Fruit fly (Drosophila melanogaster) whole organism, embryonic: Measurements from ENCODE around the gene CG15891.
A peak's percentile ranks its signal among the peaks of the same experiment; 100 is the strongest.

Experiments used
- Adf1 ChIP-seq: fragments of 200-800 bp; sonication (Bioruptor generic); IDR thresholded peaks from 2 replicates; pipeline ENCODE4 v1.3.6; 2022; ENCODE audit warnings: missing biosample characterization, missing genetic modification characterization
- Antp ChIP-seq: fragments of 200-800 bp; sonication (Bioruptor generic); optimal IDR thresholded peaks from 3 replicates; lab custom pipeline; 2016; ENCODE audit warnings: missing biosample characterization, missing genetic modification characterization
- B-H2 ChIP-seq: fragments of 200-800 bp; sonication (Bioruptor generic); optimal IDR thresholded peaks from 2 replicates; lab custom pipeline; 2018; ENCODE audit warnings: missing biosample characterization, mild to moderate bottlenecking, missing genetic modification characterization
- CG10979 ChIP-seq: fragments of 200-800 bp; sonication (Bioruptor generic); optimal IDR thresholded peaks from 2 replicates; lab custom pipeline; 2018; ENCODE audit warnings: missing biosample characterization, mild to moderate bottlenecking, missing genetic modification characterization, moderate library complexity
- CG15011 ChIP-seq: fragments of 200-800 bp; sonication (Bioruptor generic); optimal IDR thresholded peaks from 3 replicates; lab custom pipeline; 2018; ENCODE audit warnings: missing biosample characterization, mild to moderate bottlenecking, missing genetic modification characterization
- CG1647 ChIP-seq: fragments of 200-800 bp; sonication (Bioruptor generic); optimal IDR thresholded peaks from 3 replicates; lab custom pipeline; 2016; ENCODE audit warnings: missing biosample characterization, missing genetic modification characterization
- CG17568 ChIP-seq: fragments of 200-800 bp; sonication (Bioruptor generic); optimal IDR thresholded peaks from 2 replicates; lab custom pipeline; 2018; ENCODE audit warnings: missing biosample characterization, mild to moderate bottlenecking, missing genetic modification characterization, moderate library complexity
- CG17802 ChIP-seq: fragments of 200-800 bp; sonication (Bioruptor generic); optimal IDR thresholded peaks from 2 replicates; lab custom pipeline; 2018; ENCODE audit warnings: missing biosample characterization, mild to moderate bottlenecking, missing genetic modification characterization, moderate library complexity
- CG17912 ChIP-seq: fragments of 200-800 bp; sonication (Bioruptor generic); optimal IDR thresholded peaks from 2 replicates; lab custom pipeline; 2018; ENCODE audit warnings: missing biosample characterization, mild to moderate bottlenecking, missing genetic modification characterization
- CG2120 ChIP-seq: fragments of 200-800 bp; sonication (Bioruptor generic); optimal IDR thresholded peaks from 3 replicates; lab custom pipeline; 2016; ENCODE audit warnings: missing biosample characterization, missing genetic modification characterization
- CG2712 ChIP-seq: fragments of 200-800 bp; optimal IDR thresholded peaks from 3 replicates; lab custom pipeline; 2019; ENCODE audit warnings: missing biosample characterization, mild to moderate bottlenecking, missing genetic modification characterization, moderate library complexity
- CG31365 ChIP-seq: fragments of 200-800 bp; sonication (Bioruptor generic); optimal IDR thresholded peaks from 2 replicates; lab custom pipeline; 2018; ENCODE audit warnings: missing biosample characterization, mild to moderate bottlenecking, missing genetic modification characterization
- CG34376 ChIP-seq: fragments of 200-800 bp; sonication (Bioruptor generic); optimal IDR thresholded peaks from 2 replicates; lab custom pipeline; 2018; ENCODE audit warnings: missing biosample characterization, mild to moderate bottlenecking, missing genetic modification characterization
- CG5180 ChIP-seq: fragments of 200-800 bp; sonication (Bioruptor generic); optimal IDR thresholded peaks from 3 replicates; lab custom pipeline; 2017; ENCODE audit warnings: missing biosample characterization, missing genetic modification characterization, mild to moderate bottlenecking, moderate library complexity, missing genetic modification reagents
- CG5245 ChIP-seq: fragments of 200-800 bp; sonication (Bioruptor generic); optimal IDR thresholded peaks from 3 replicates; lab custom pipeline; 2016; ENCODE audit warnings: missing biosample characterization, missing genetic modification characterization
- CG5953 ChIP-seq: fragments of 200-800 bp; sonication (Bioruptor generic); IDR thresholded peaks from 2 replicates; pipeline ENCODE4 v1.3.6; 2022; ENCODE audit warnings: missing biosample characterization, missing genetic modification characterization
- CG6175 ChIP-seq: fragments of 200-800 bp; sonication (Bioruptor generic); IDR thresholded peaks from 3 replicates; pipeline ENCODE4 v1.3.6; 2022; ENCODE audit warnings: missing biosample characterization, missing genetic modification characterization
- CG9437 ChIP-seq: fragments of 200-800 bp; sonication (Bioruptor generic); optimal IDR thresholded peaks from 2 replicates; lab custom pipeline; 2018; ENCODE audit warnings: missing biosample characterization, mild to moderate bottlenecking, missing genetic modification characterization
- CG9797 ChIP-seq: fragments of 200-800 bp; sonication (Bioruptor generic); optimal IDR thresholded peaks from 3 replicates; lab custom pipeline; 2018; ENCODE audit warnings: missing biosample characterization, mild to moderate bottlenecking, missing genetic modification characterization
- D19B ChIP-seq: fragments of 200-800 bp; sonication (Bioruptor generic); optimal IDR thresholded peaks from 2 replicates; lab custom pipeline; 2017; ENCODE audit warnings: missing biosample characterization, mild to moderate bottlenecking, missing genetic modification characterization
- Gsc ChIP-seq: fragments of 200-800 bp; sonication (Bioruptor generic); IDR thresholded peaks from 2 replicates; pipeline ENCODE4 v1.3.6; 2022; ENCODE audit warnings: missing biosample characterization, missing genetic modification characterization
- HLH3B ChIP-seq: fragments of 200-800 bp; sonication (Bioruptor generic); IDR thresholded peaks from 2 replicates; pipeline ENCODE4 v1.3.6; 2022; ENCODE audit warnings: missing biosample characterization, missing genetic modification characterization
- Hmr ChIP-seq: fragments of 200-800 bp; sonication (Bioruptor generic); optimal IDR thresholded peaks from 3 replicates; lab custom pipeline; 2017; ENCODE audit warnings: mild to moderate bottlenecking, missing biosample characterization, missing genetic modification reagents, missing genetic modification characterization
- Med ChIP-seq: fragments of 200-800 bp; sonication (Bioruptor generic); peaks from one replicate; lab custom pipeline; 2016; ENCODE audit warnings: missing biosample characterization, missing genetic modification characterization, mild to moderate bottlenecking, inconsistent platforms, moderate library complexity
- Nf-YA ChIP-seq: fragments of 200-800 bp; sonication (Bioruptor generic); IDR thresholded peaks from 2 replicates; pipeline ENCODE4 v1.3.6; 2022; ENCODE audit warnings: missing biosample characterization, missing genetic modification characterization
- Nf-YB ChIP-seq: fragments of 200-800 bp; sonication (Bioruptor generic); optimal IDR thresholded peaks from 3 replicates; lab custom pipeline; 2019; ENCODE audit warnings: missing biosample characterization, mild to moderate bottlenecking, missing genetic modification characterization, moderate library complexity
- Opbp ChIP-seq: fragments of 200-800 bp; sonication (Bioruptor generic); IDR thresholded peaks from 3 replicates; pipeline ENCODE4 v1.3.6; 2022; ENCODE audit warnings: missing biosample characterization, missing genetic modification characterization; ENCODE audit not compliant: partially characterized antibody
- Stat92E ChIP-seq, 3 experiments: fragments of >200 bp in 2 of 3; fragments of 200-800 bp in 1 of 3; sonication (Bioruptor generic) in 1 of 3; optimal IDR thresholded peaks; 2 replicates each; lab custom pipeline; 2017 to 2019; ENCODE audit warnings: missing biosample characterization in 3 of 3, missing genetic modification characterization in 3 of 3, mild to moderate bottlenecking in 1 of 3, moderate library complexity in 1 of 3
- Xrp1 ChIP-seq: fragments of 200-800 bp; sonication (Bioruptor generic); IDR thresholded peaks from 2 replicates; pipeline ENCODE4 v1.3.6; 2022; ENCODE audit warnings: missing biosample characterization, missing genetic modification characterization
- abd-A ChIP-seq: fragments of 200-800 bp; sonication (Bioruptor generic); optimal IDR thresholded peaks from 3 replicates; lab custom pipeline; 2019; ENCODE audit warnings: missing biosample characterization, mild to moderate bottlenecking, missing genetic modification characterization, moderate library complexity
- ara ChIP-seq: fragments of 200-800 bp; sonication (Bioruptor generic); IDR thresholded peaks from 2 replicates; pipeline ENCODE4 v1.3.6; 2022; ENCODE audit warnings: missing biosample characterization, missing genetic modification characterization
- cato ChIP-seq: fragments of 200-800 bp; sonication (Bioruptor generic); optimal IDR thresholded peaks from 2 replicates; lab custom pipeline; 2016; ENCODE audit warnings: missing biosample characterization, missing genetic modification characterization, borderline replicate concordance
- chinmo ChIP-seq: fragments of 200-800 bp; sonication (Bioruptor generic); IDR thresholded peaks from 4 replicates; pipeline ENCODE4 v1.3.6; 2022; ENCODE audit warnings: missing biosample characterization, missing genetic modification characterization; ENCODE audit not compliant: partially characterized antibody
- crp ChIP-seq, 2 experiments: fragments of 200-800 bp; sonication (Bioruptor generic); optimal IDR thresholded peaks; 2 replicates in 1 of 2; 3 replicates in 1 of 2; lab custom pipeline; 2017; ENCODE audit warnings: missing biosample characterization in 2 of 2, missing genetic modification characterization in 2 of 2, mild to moderate bottlenecking in 1 of 2, moderate library complexity in 1 of 2
- fru ChIP-seq: fragments of >200 bp; optimal IDR thresholded peaks from 2 replicates; lab custom pipeline; 2017
- ftz-f1 ChIP-seq: fragments of 200-800 bp; sonication (Bioruptor generic); optimal IDR thresholded peaks from 2 replicates; lab custom pipeline; 2016; ENCODE audit warnings: missing biosample characterization, missing genetic modification characterization
- gem ChIP-seq: fragments of 200-800 bp; sonication (Bioruptor generic); optimal IDR thresholded peaks from 2 replicates; lab custom pipeline; 2019; ENCODE audit warnings: missing biosample characterization, mild to moderate bottlenecking, missing genetic modification characterization, moderate library complexity
- gsb ChIP-seq: fragments of 200-800 bp; sonication (Bioruptor generic); IDR thresholded peaks from 2 replicates; pipeline ENCODE4 v1.3.6; 2022; ENCODE audit warnings: missing biosample characterization, missing genetic modification characterization
- hkb ChIP-seq, 2 experiments: fragments of 200-800 bp in 1 of 2; fragments of >200 bp in 1 of 2; sonication (Bioruptor generic) in 1 of 2; IDR thresholded peaks in 1 of 2; optimal IDR thresholded peaks in 1 of 2; 2 replicates each; pipeline versions ENCODE4 v1.3.6 to Lab custom; 2017 to 2022; ENCODE audit warnings: missing biosample characterization in 1 of 2, missing genetic modification characterization in 1 of 2
- jumu ChIP-seq: fragments of 200-800 bp; sonication (Bioruptor generic); optimal IDR thresholded peaks from 3 replicates; lab custom pipeline; 2016; ENCODE audit warnings: missing biosample characterization, missing genetic modification characterization
- knrl ChIP-seq: fragments of 200-800 bp; sonication (Bioruptor generic); IDR thresholded peaks from 3 replicates; pipeline ENCODE4 v1.3.6; 2022; ENCODE audit warnings: missing biosample characterization, missing genetic modification characterization; ENCODE audit not compliant: partially characterized antibody
- phol ChIP-seq: fragments of 200-800 bp; sonication (Bioruptor generic); optimal IDR thresholded peaks from 3 replicates; lab custom pipeline; 2018; ENCODE audit warnings: missing biosample characterization, mild to moderate bottlenecking, missing genetic modification characterization, moderate library complexity
- prd ChIP-seq, 3 experiments: fragments of >200 bp in 2 of 3; fragments of 200-800 bp in 1 of 3; sonication (Bioruptor generic) in 1 of 3; optimal IDR thresholded peaks in 2 of 3; IDR thresholded peaks in 1 of 3; 2 replicates in 2 of 3; 3 replicates in 1 of 3; pipeline versions ENCODE4 v1.3.6 to Lab custom; 2017 to 2022; ENCODE audit warnings: missing biosample characterization in 1 of 3, missing genetic modification characterization in 1 of 3
- run ChIP-seq: fragments of 200-800 bp; sonication (Bioruptor generic); optimal IDR thresholded peaks from 3 replicates; lab custom pipeline; 2018; ENCODE audit warnings: missing biosample characterization, mild to moderate bottlenecking, missing genetic modification characterization
- sna ChIP-seq: fragments of 200-800 bp; sonication (Bioruptor generic); IDR thresholded peaks from 2 replicates; pipeline ENCODE4 v1.3.6; 2022; ENCODE audit warnings: missing biosample characterization, missing genetic modification characterization; ENCODE audit not compliant: partially characterized antibody
- stwl ChIP-seq: fragments of 200-800 bp; sonication (Bioruptor generic); optimal IDR thresholded peaks from 3 replicates; lab custom pipeline; 2018; ENCODE audit warnings: missing biosample characterization, mild to moderate bottlenecking, missing genetic modification characterization, moderate library complexity
- tll ChIP-seq, 2 experiments: fragments of 200-800 bp in 1 of 2; fragments of >200 bp in 1 of 2; sonication (Bioruptor generic) in 1 of 2; optimal IDR thresholded peaks; 2 replicates each; lab custom pipeline; 2017 to 2019; ENCODE audit warnings: missing biosample characterization in 2 of 2, missing genetic modification characterization in 2 of 2, mild to moderate bottlenecking in 1 of 2, moderate library complexity in 1 of 2
- yki ChIP-seq: fragments of >200 bp; optimal IDR thresholded peaks from 3 replicates; lab custom pipeline; 2018
- zen2 ChIP-seq: fragments of 200-800 bp; sonication (Bioruptor generic); IDR thresholded peaks from 3 replicates; pipeline ENCODE4 v1.3.6; 2022; ENCODE audit warnings: missing biosample characterization, missing genetic modification characterization; ENCODE audit not compliant: partially characterized antibody

The CG15891 gene

dm6 chrX:6276590-6276989, 18.6 kb downstream of the CG15891 start, which contains the start of gene CG3566 (continued):
- TF ChIP-seq Stat92E (GFP tag; optimal IDR thresholded peaks at IDR 0.05; lab: Kevin White, UChicago) = no peak
- no peak for TF ChIP-seq CG17568 (GFP tag; lab: Kevin White, UChicago)
- no peak for TF ChIP-seq cato (GFP tag; lab: Kevin White, UChicago)
- TF ChIP-seq Xrp1 = no peak
- TF ChIP-seq Antp (GFP tag; lab: Kevin White, UChicago) = no peak
- no peak for TF ChIP-seq prd (optimal IDR thresholded peaks at IDR 0.05; lab: Kevin White, UChicago)
- no peak for TF ChIP-seq prd (GFP tag; IDR thresholded peaks at IDR 0.05; lab: Robert Waterston, UW)
- no peak for TF ChIP-seq jumu (GFP tag; lab: Kevin White, UChicago)
- TF ChIP-seq Hmr (GFP tag; lab: Kevin White, UChicago) = no peak
- no peak for TF ChIP-seq Gsc (GFP tag; lab: Robert Waterston, UW)
- TF ChIP-seq CG1647 (GFP tag; lab: Kevin White, UChicago) = no peak
- no peak for TF ChIP-seq CG5953 (GFP tag; lab: Robert Waterston, UW)
- no peak for TF ChIP-seq CG6175 (GFP tag; lab: Robert Waterston, UW)
- TF ChIP-seq yki = no peak
- no peak for TF ChIP-seq CG17912
- no peak for TF ChIP-seq Nf-YA (GFP tag; lab: Robert Waterston, UW)
- TF ChIP-seq CG2712 (tag; lab: Kevin White, UChicago) = peak; percentile 10
- peak; percentile 51 for TF ChIP-seq Med (GFP tag; lab: Kevin White, UChicago)
- no peak for TF ChIP-seq run (tag; lab: Kevin White, UChicago)
- TF ChIP-seq abd-A (tag; lab: Kevin White, UChicago) = no peak
- no peak for TF ChIP-seq zen2 (GFP tag; lab: Robert Waterston, UW)
- TF ChIP-seq gsb (GFP tag; lab: Robert Waterston, UW) = no peak
- no peak for TF ChIP-seq tll (GFP tag; optimal IDR thresholded peaks at IDR 0.05; lab: Kevin White, UChicago)
- TF ChIP-seq CG10979 = no peak
- no peak for TF ChIP-seq CG9437 (GFP tag; lab: Kevin White, UChicago)
- 0 out of 3 replicates have a peak, but pooled peaks have one; percentile 20 for TF ChIP-seq Opbp (GFP tag; lab: Robert Waterston, UW)
- no peak for TF ChIP-seq chinmo (GFP tag; lab: Robert Waterston, UW)
- TF ChIP-seq crp (GFP tag; optimal IDR thresholded peaks at IDR 0.05; lab: Kevin White, UChicago) = peak in 1 of 2 experiments; percentile 40
- TF ChIP-seq CG34376 (GFP tag; lab: Kevin White, UChicago) = no peak
- TF ChIP-seq knrl (GFP tag; lab: Robert Waterston, UW) = 0 out of 3 replicates have a peak, but pooled peaks have one; percentile 12
- TF ChIP-seq sna = no peak
- TF ChIP-seq hkb (optimal IDR thresholded peaks at IDR 0.05; lab: Kevin White, UChicago) = no peak
- no peak for TF ChIP-seq hkb (GFP tag; IDR thresholded peaks at IDR 0.05; lab: Robert Waterston, UW)
- TF ChIP-seq CG31365 (tag; lab: Kevin White, UChicago) = no peak
- no peak for TF ChIP-seq B-H2 (GFP tag; lab: Kevin White, UChicago)
- no peak for TF ChIP-seq fru (lab: Kevin White, UChicago)
- TF ChIP-seq CG9797 (GFP tag; lab: Kevin White, UChicago) = peak; percentile 63
- TF ChIP-seq HLH3B (GFP tag; lab: Robert Waterston, UW) = no peak
- peak; percentile 38 for TF ChIP-seq stwl (tag; lab: Kevin White, UChicago)
- TF ChIP-seq CG5180 (GFP tag; lab: Kevin White, UChicago) = no peak
- no peak for TF ChIP-seq Nf-YB (GFP tag; lab: Kevin White, UChicago)
- no peak for TF ChIP-seq CG5245
- TF ChIP-seq ftz-f1 (GFP tag; lab: Kevin White, UChicago) = no peak
- TF ChIP-seq CG15011 = no peak
- no peak for TF ChIP-seq ara (GFP tag; lab: Robert Waterston, UW)
- TF ChIP-seq gem = no peak
- no peak for TF ChIP-seq D19B
- TF ChIP-seq phol (tag; lab: Kevin White, UChicago) = no peak
- no peak for TF ChIP-seq Adf1 (GFP tag; lab: Robert Waterston, UW)
- TF ChIP-seq CG2120 (GFP tag; lab: Kevin White, UChicago) = peak; percentile 0
- TF ChIP-seq CG17802 (tag; lab: Kevin White, UChicago) = no peak
